Fruit fly (Drosophila melanogaster) whole organism, embryonic: Measurements from ENCODE around the gene Vm26Aa.

ENCODE experiments used
- Abd-B ChIP-seq: fragments of 200-800 bp; sonication (Bioruptor generic); optimal IDR thresholded peaks from 2 replicates; lab custom pipeline; 2018; ENCODE audit warnings: missing biosample characterization, mild to moderate bottlenecking, missing genetic modification characterization, moderate library complexity
- BEAF-32 ChIP-seq: fragments of 200-800 bp; sonication (Bioruptor generic); optimal IDR thresholded peaks from 3 replicates; lab custom pipeline; 2017; ENCODE audit warnings: missing biosample characterization, missing genetic modification characterization, mild to moderate bottlenecking, moderate library complexity, missing genetic modification reagents
- Bgb ChIP-seq: fragments of 200-800 bp; sonication (Bioruptor generic); IDR thresholded peaks from 2 replicates; pipeline ENCODE4 v1.3.6; 2022; ENCODE audit warnings: missing biosample characterization, missing genetic modification characterization; ENCODE audit not compliant: partially characterized antibody
- CG10209 ChIP-seq: fragments of 200-800 bp; sonication (Bioruptor generic); optimal IDR thresholded peaks from 3 replicates; lab custom pipeline; 2017; ENCODE audit warnings: missing biosample characterization, mild to moderate bottlenecking, missing genetic modification characterization, missing genetic modification reagents
- CG10431 ChIP-seq: fragments of 200-800 bp; sonication (Bioruptor generic); optimal IDR thresholded peaks from 3 replicates; lab custom pipeline; 2018; ENCODE audit warnings: missing biosample characterization, mild to moderate bottlenecking, missing genetic modification characterization
- CG11696 ChIP-seq: fragments of 200-800 bp; sonication (Bioruptor generic); IDR thresholded peaks from 2 replicates; pipeline ENCODE4 v1.3.6; 2022; ENCODE audit warnings: missing biosample characterization, missing genetic modification characterization
- CG14710 ChIP-seq: fragments of 200-800 bp; sonication (Bioruptor generic); optimal IDR thresholded peaks from 3 replicates; lab custom pipeline; 2019; ENCODE audit warnings: missing biosample characterization, mild to moderate bottlenecking, missing genetic modification characterization, moderate library complexity
- CG16863 ChIP-seq: fragments of 200-800 bp; sonication (Bioruptor generic); optimal IDR thresholded peaks from 3 replicates; lab custom pipeline; 2016; ENCODE audit warnings: missing biosample characterization, missing genetic modification characterization
- CG30431 ChIP-seq: fragments of 200-800 bp; sonication (Bioruptor generic); optimal IDR thresholded peaks from 2 replicates; lab custom pipeline; 2017; ENCODE audit warnings: missing biosample characterization, missing genetic modification characterization
- CG7556 ChIP-seq: fragments of 200-800 bp; sonication (Bioruptor generic); optimal IDR thresholded peaks from 2 replicates; lab custom pipeline; 2017; ENCODE audit warnings: missing biosample characterization, mild to moderate bottlenecking, missing genetic modification characterization
- CG7786 ChIP-seq: fragments of 200-800 bp; sonication (Bioruptor generic); optimal IDR thresholded peaks from 2 replicates; lab custom pipeline; 2016; ENCODE audit warnings: missing biosample characterization, missing genetic modification characterization
- CG7987 ChIP-seq: fragments of 200-800 bp; sonication (Bioruptor generic); optimal IDR thresholded peaks from 2 replicates; lab custom pipeline; 2018; ENCODE audit warnings: missing biosample characterization, mild to moderate bottlenecking, missing genetic modification characterization, moderate library complexity
- CG9609 ChIP-seq: fragments of 200-800 bp; sonication (Bioruptor generic); optimal IDR thresholded peaks from 3 replicates; lab custom pipeline; 2016; ENCODE audit warnings: missing biosample characterization, missing genetic modification characterization
- Deaf1 ChIP-seq: fragments of 200-800 bp; optimal IDR thresholded peaks from 3 replicates; lab custom pipeline; 2019; ENCODE audit warnings: missing biosample characterization, mild to moderate bottlenecking, missing genetic modification characterization, moderate library complexity
- Dip3 ChIP-seq: fragments of 200-800 bp; sonication (Bioruptor generic); optimal IDR thresholded peaks from 3 replicates; lab custom pipeline; 2016; ENCODE audit warnings: missing biosample characterization, missing genetic modification characterization
- Ets65A ChIP-seq: fragments of 200-800 bp; sonication (Bioruptor generic); peaks from one replicate; lab custom pipeline; 2016; ENCODE audit warnings: missing biosample characterization, missing genetic modification characterization
- H15 ChIP-seq: fragments of 200-800 bp; sonication (Bioruptor generic); IDR thresholded peaks from 3 replicates; pipeline ENCODE4 v1.3.6; 2022; ENCODE audit warnings: missing biosample characterization, missing genetic modification characterization
- Max ChIP-seq: fragments of 200-800 bp; sonication (Bioruptor generic); optimal IDR thresholded peaks from 2 replicates; lab custom pipeline; 2016; ENCODE audit warnings: missing biosample characterization, mild to moderate bottlenecking, missing genetic modification characterization
- Med ChIP-seq: fragments of 200-800 bp; sonication (Bioruptor generic); peaks from one replicate; lab custom pipeline; 2016; ENCODE audit warnings: missing biosample characterization, missing genetic modification characterization, mild to moderate bottlenecking, inconsistent platforms, moderate library complexity
- NC2β ChIP-seq: fragments of 200-800 bp; sonication (Bioruptor generic); optimal IDR thresholded peaks from 2 replicates; lab custom pipeline; 2016; ENCODE audit warnings: missing biosample characterization, missing genetic modification characterization
- NK7.1 ChIP-seq: fragments of 200-800 bp; sonication (Bioruptor generic); optimal IDR thresholded peaks from 3 replicates; lab custom pipeline; 2016; ENCODE audit warnings: missing biosample characterization, missing genetic modification characterization
- Six4 ChIP-seq: fragments of 200-800 bp; sonication (Bioruptor generic); optimal IDR thresholded peaks from 2 replicates; lab custom pipeline; 2016; ENCODE audit warnings: missing biosample characterization, missing genetic modification characterization
- Trl ChIP-seq, 3 experiments: fragments of >200 bp in 2 of 3; fragments of 200-800 bp in 1 of 3; sonication (Bioruptor generic) in 1 of 3; optimal IDR thresholded peaks; 2 replicates in 1 of 3; 3 replicates in 2 of 3; lab custom pipeline; 2016 to 2017; ENCODE audit warnings: missing biosample characterization in 1 of 3, missing genetic modification characterization in 1 of 3
- abd-A ChIP-seq: fragments of 200-800 bp; sonication (Bioruptor generic); optimal IDR thresholded peaks from 3 replicates; lab custom pipeline; 2019; ENCODE audit warnings: missing biosample characterization, mild to moderate bottlenecking, missing genetic modification characterization, moderate library complexity
- aop ChIP-seq: fragments of 200-800 bp; sonication (Bioruptor generic); IDR thresholded peaks from 2 replicates; pipeline ENCODE4 v1.3.6; 2022; ENCODE audit warnings: missing biosample characterization, missing genetic modification characterization
- ap ChIP-seq: fragments of 200-800 bp; sonication (Bioruptor generic); IDR thresholded peaks from 2 replicates; pipeline ENCODE4 v1.3.6; 2022; ENCODE audit warnings: missing biosample characterization, missing genetic modification characterization
- ash1 ChIP-seq: fragments of 200-800 bp; sonication (Bioruptor generic); optimal IDR thresholded peaks from 2 replicates; lab custom pipeline; 2018; ENCODE audit warnings: missing biosample characterization, mild to moderate bottlenecking, missing genetic modification characterization
- bbx ChIP-seq: fragments of 200-800 bp; sonication (Bioruptor generic); IDR thresholded peaks from 2 replicates; pipeline ENCODE4 v1.3.6; 2022; ENCODE audit warnings: missing biosample characterization, missing genetic modification characterization; ENCODE audit not compliant: partially characterized antibody
- chinmo ChIP-seq: fragments of 200-800 bp; sonication (Bioruptor generic); IDR thresholded peaks from 4 replicates; pipeline ENCODE4 v1.3.6; 2022; ENCODE audit warnings: missing biosample characterization, missing genetic modification characterization; ENCODE audit not compliant: partially characterized antibody
- ci ChIP-seq: fragments of 200-800 bp; sonication (Bioruptor generic); IDR thresholded peaks from 3 replicates; pipeline ENCODE4 v1.3.6; 2022; ENCODE audit warnings: missing biosample characterization, missing genetic modification characterization
- crol ChIP-seq: fragments of 200-800 bp; sonication (Bioruptor generic); IDR thresholded peaks from 2 replicates; pipeline ENCODE4 v1.3.6; 2022; ENCODE audit warnings: missing biosample characterization, missing genetic modification characterization
- ftz-f1 ChIP-seq: fragments of 200-800 bp; sonication (Bioruptor generic); optimal IDR thresholded peaks from 2 replicates; lab custom pipeline; 2016; ENCODE audit warnings: missing biosample characterization, missing genetic modification characterization
- gro ChIP-seq: fragments of 200-800 bp; sonication (Bioruptor generic); optimal IDR thresholded peaks from 2 replicates; lab custom pipeline; 2016; ENCODE audit warnings: missing biosample characterization, missing genetic modification characterization
- her ChIP-seq: fragments of 200-800 bp; sonication (Bioruptor generic); optimal IDR thresholded peaks from 2 replicates; lab custom pipeline; 2016; ENCODE audit warnings: missing biosample characterization, missing genetic modification characterization
- ind ChIP-seq: fragments of 200-800 bp; sonication (Bioruptor generic); optimal IDR thresholded peaks from 3 replicates; lab custom pipeline; 2016; ENCODE audit warnings: missing biosample characterization, missing genetic modification characterization
- mam ChIP-seq: fragments of 200-800 bp; sonication (Bioruptor generic); optimal IDR thresholded peaks from 3 replicates; lab custom pipeline; 2016; ENCODE audit warnings: missing biosample characterization, missing genetic modification characterization
- nom ChIP-seq: fragments of 200-800 bp; sonication (Bioruptor generic); optimal IDR thresholded peaks from 2 replicates; lab custom pipeline; 2017; ENCODE audit warnings: missing biosample characterization, missing genetic modification characterization, mild to moderate bottlenecking, moderate library complexity, missing genetic modification reagents
- oc ChIP-seq: fragments of 200-800 bp; sonication (Bioruptor generic); optimal IDR thresholded peaks from 2 replicates; lab custom pipeline; 2018; ENCODE audit warnings: missing biosample characterization, mild to moderate bottlenecking, missing genetic modification characterization, moderate library complexity
- otp ChIP-seq: fragments of 200-800 bp; sonication (Bioruptor generic); IDR thresholded peaks from 3 replicates; pipeline ENCODE4, ENCODE4 v1.3.6; 2022; ENCODE audit warnings: missing biosample characterization, missing genetic modification characterization
- pros ChIP-seq: fragments of 200-800 bp; sonication (Bioruptor generic); optimal IDR thresholded peaks from 3 replicates; lab custom pipeline; 2019; ENCODE audit warnings: missing biosample characterization, mild to moderate bottlenecking, missing genetic modification characterization, moderate library complexity
- psq ChIP-seq: fragments of 200-800 bp; sonication (Bioruptor generic); optimal IDR thresholded peaks from 2 replicates; lab custom pipeline; 2017; ENCODE audit warnings: missing biosample characterization, missing genetic modification characterization
- pzg ChIP-seq: fragments of 200-800 bp; sonication (Bioruptor generic); optimal IDR thresholded peaks from 3 replicates; lab custom pipeline; 2018; ENCODE audit warnings: missing biosample characterization, mild to moderate bottlenecking, missing genetic modification characterization, moderate library complexity
- sens ChIP-seq: fragments of 200-800 bp; sonication (Bioruptor generic); peaks from one replicate; lab custom pipeline; 2016; ENCODE audit warnings: missing biosample characterization, missing genetic modification characterization
- stc ChIP-seq: fragments of 200-800 bp; sonication (Bioruptor generic); IDR thresholded peaks from 2 replicates; pipeline ENCODE4 v1.3.6; 2022; ENCODE audit warnings: missing biosample characterization, missing genetic modification characterization
- trem ChIP-seq: fragments of 200-800 bp; optimal IDR thresholded peaks from 3 replicates; lab custom pipeline; 2019; ENCODE audit warnings: missing biosample characterization, mild to moderate bottlenecking, missing genetic modification characterization, moderate library complexity
- unpg ChIP-seq: fragments of 200-800 bp; sonication (Bioruptor generic); optimal IDR thresholded peaks from 3 replicates; lab custom pipeline; 2018; ENCODE audit warnings: missing biosample characterization, mild to moderate bottlenecking, missing genetic modification characterization, moderate library complexity
- vnd ChIP-seq: fragments of 200-800 bp; sonication (Bioruptor generic); IDR thresholded peaks from 3 replicates; pipeline ENCODE4 v1.3.6; 2022; ENCODE audit warnings: missing biosample characterization, missing genetic modification characterization; ENCODE audit not compliant: partially characterized antibody
- yki ChIP-seq: fragments of >200 bp; optimal IDR thresholded peaks from 3 replicates; lab custom pipeline; 2018

Vm26Aa gene

dm6 chr2L:5978333-5979054 is 18.4 kb upstream of the Vm26Aa start (continued):
- TF ChIP-seq stc (GFP tag; lab: Robert Waterston, UW) (no peak), Max (GFP tag; lab: Kevin White, UChicago) (peak; percentile 13), nom (GFP tag; lab: Kevin White, UChicago) (peak; percentile 30), yki (no peak), CG7786 (GFP tag; lab: Kevin White, UChicago) (no peak), CG14710 (peak; percentile 22), Six4 (GFP tag; lab: Kevin White, UChicago) (peak; percentile 12), unpg (GFP tag; lab: Kevin White, UChicago) (no peak), pros (peak; percentile 71), oc (tag; lab: Kevin White, UChicago) (no peak), NC2β (GFP tag; lab: Kevin White, UChicago) (no peak), CG30431 (GFP tag; lab: Kevin White, UChicago) (no peak), her (no peak), ash1 (GFP tag; lab: Kevin White, UChicago) (no peak), bbx (no peak), Ets65A (GFP tag; lab: Kevin White, UChicago) (no peak), sens (peak; percentile 56), mam (GFP tag; lab: Kevin White, UChicago) (no peak), H15 (no peak), Dip3 (GFP tag; lab: Kevin White, UChicago) (no peak), CG7556 (GFP tag; lab: Kevin White, UChicago) (no peak), ap (GFP tag; lab: Robert Waterston, UW) (no peak), Deaf1 (tag; lab: Kevin White, UChicago) (peak; percentile 58), CG16863 (no peak), psq (GFP tag; lab: Kevin White, UChicago) (no peak), ind (GFP tag; lab: Kevin White, UChicago) (no peak)

dm6 chr2L:5977729-5978078 is 17.6 kb upstream of the Vm26Aa start:
- TF ChIP-seq Trl (optimal IDR thresholded peaks at IDR 0.05; lab: Kevin White, UChicago): peak; percentile 27 to 80
- TF ChIP-seq Trl (GFP tag; optimal IDR thresholded peaks at IDR 0.05; lab: Kevin White, UChicago): no peak
- no peak for TF ChIP-seq Abd-B

- TF ChIP-seq pzg (GFP tag; lab: Kevin White, UChicago): peak; percentile 15
- peak; percentile 86 for TF ChIP-seq Med (GFP tag; lab: Kevin White, UChicago)
- TF ChIP-seq gro: no peak
- peak; percentile 1 for TF ChIP-seq NC2β (GFP tag; lab: Kevin White, UChicago)
- peak; percentile 98 for TF ChIP-seq trem
- no peak for TF ChIP-seq crol (GFP tag; lab: Robert Waterston, UW)
- no peak for TF ChIP-seq CG9609 (GFP tag; lab: Kevin White, UChicago)
- no peak for TF ChIP-seq Dip3 (GFP tag; lab: Kevin White, UChicago)
- no peak for TF ChIP-seq chinmo
- TF ChIP-seq BEAF-32 (GFP tag; lab: Kevin White, UChicago): peak; percentile 48
- TF ChIP-seq ftz-f1 (GFP tag; lab: Kevin White, UChicago): peak; percentile 85
- TF ChIP-seq CG10209 (GFP tag; lab: Kevin White, UChicago): peak; percentile 5
- TF ChIP-seq CG10431 (GFP tag; lab: Kevin White, UChicago): no peak
- TF ChIP-seq Bgb (GFP tag; lab: Robert Waterston, UW): no peak
- no peak for TF ChIP-seq CG11696 (GFP tag; lab: Robert Waterston, UW)
- TF ChIP-seq abd-A (tag; lab: Kevin White, UChicago): peak; percentile 88
- no peak for TF ChIP-seq aop (GFP tag; lab: Robert Waterston, UW)
- TF ChIP-seq CG7987 (GFP tag; lab: Kevin White, UChicago): no peak
- no peak for TF ChIP-seq otp
- TF ChIP-seq NK7.1 (GFP tag; lab: Kevin White, UChicago): no peak
- TF ChIP-seq vnd (GFP tag; lab: Robert Waterston, UW): no peak
- TF ChIP-seq ci (GFP tag; lab: Robert Waterston, UW): no peak
- peak; percentile 97 for TF ChIP-seq pros
These were observed 17.1 kb upstream of the Vm26Aa start for dm6 chr2L:5977070-5977728.
